Worm (Caenorhabditis elegans) whole organism, L3 larva: ENCODE data around the gene hrg-7.

Experiments
- R02D3.7 ChIP-seq: fragments of 150-350 bp; optimal IDR thresholded peaks from 2 replicates; lab custom pipeline; 2014; ENCODE audit warnings: missing biosample characterization, missing genetic modification characterization
- ZK546.5 ChIP-seq: sonication (generic microtip); optimal IDR thresholded peaks from 2 replicates; lab custom pipeline; 2017; ENCODE audit warnings: missing biosample characterization, missing genetic modification characterization
- aly-2 ChIP-seq: fragments of 150-350 bp; optimal IDR thresholded peaks from 2 replicates; lab custom pipeline; 2014; ENCODE audit warnings: missing biosample characterization, missing genetic modification characterization
- ama-1 ChIP-seq: fragments of 150-350 bp; optimal IDR thresholded peaks from 2 replicates; lab custom pipeline; 2018
- ceh-16 ChIP-seq: sonication (generic microtip); optimal IDR thresholded peaks from 2 replicates; lab custom pipeline; 2017; ENCODE audit warnings: missing biosample characterization, missing genetic modification characterization
- ceh-28 ChIP-seq: fragments of 150-350 bp; optimal IDR thresholded peaks from 2 replicates; lab custom pipeline; 2014; ENCODE audit warnings: missing biosample characterization, missing genetic modification reagents, missing genetic modification characterization
- ceh-9 ChIP-seq: sonication (generic microtip); optimal IDR thresholded peaks from 2 replicates; lab custom pipeline; 2018; ENCODE audit warnings: missing biosample characterization, missing genetic modification characterization
- egl-27 ChIP-seq: sonication (generic microtip); optimal IDR thresholded peaks from 4 replicates; lab custom pipeline; 2017; ENCODE audit warnings: missing biosample characterization, missing genetic modification reagents, missing genetic modification characterization
- egl-5 ChIP-seq: fragments of 150-350 bp; optimal IDR thresholded peaks from 2 replicates; lab custom pipeline; 2017; ENCODE audit warnings: missing biosample characterization, missing genetic modification reagents, missing genetic modification characterization, inconsistent platforms
- elt-2 ChIP-seq: sonication (generic microtip); optimal IDR thresholded peaks from 2 replicates; lab custom pipeline; 2016; ENCODE audit warnings: missing genetic modification reagents, mild to moderate bottlenecking, missing genetic modification characterization, missing compliant biosample characterization
- elt-3 ChIP-seq, 3 experiments: fragments of 150-350 bp in 1 of 3; sonication (generic microtip) in 2 of 3; optimal IDR thresholded peaks; 2 replicates in 2 of 3; 4 replicates in 1 of 3; lab custom pipeline; 2014 to 2017; ENCODE audit warnings: missing biosample characterization in 3 of 3, missing genetic modification characterization in 3 of 3
- eor-1 ChIP-seq, 2 experiments: fragments of 150-350 bp; optimal IDR thresholded peaks; 2 replicates each; lab custom pipeline; 2014 to 2018; ENCODE audit warnings: missing biosample characterization in 2 of 2, missing genetic modification characterization in 2 of 2
- fkh-10 ChIP-seq: sonication (generic microtip); optimal IDR thresholded peaks from 2 replicates; lab custom pipeline; 2017; ENCODE audit warnings: missing biosample characterization, missing genetic modification reagents, missing genetic modification characterization
- fkh-2 ChIP-seq: fragments of 150-350 bp; optimal IDR thresholded peaks from 2 replicates; lab custom pipeline; 2014; ENCODE audit warnings: missing biosample characterization, missing genetic modification reagents, missing genetic modification characterization
- fos-1 ChIP-seq: fragments of 150-350 bp; optimal IDR thresholded peaks from 2 replicates; lab custom pipeline; 2014; ENCODE audit warnings: missing biosample characterization, missing genetic modification characterization
- hmg-11 ChIP-seq: sonication (generic microtip); optimal IDR thresholded peaks from 2 replicates; lab custom pipeline; 2016; ENCODE audit warnings: missing genetic modification characterization, missing compliant biosample characterization
- jun-1 ChIP-seq: fragments of 150-350 bp; optimal IDR thresholded peaks from 2 replicates; lab custom pipeline; 2014; ENCODE audit warnings: missing biosample characterization, missing genetic modification reagents, missing genetic modification characterization
- lin-15B ChIP-seq: fragments of 150-350 bp; optimal IDR thresholded peaks from 2 replicates; lab custom pipeline; 2014; ENCODE audit warnings: missing biosample characterization, missing genetic modification characterization
- lin-39 ChIP-seq: fragments of 150-350 bp; optimal IDR thresholded peaks from 2 replicates; lab custom pipeline; 2018; ENCODE audit warnings: missing biosample characterization, missing genetic modification reagents, missing genetic modification characterization
- lsy-12 ChIP-seq: sonication (generic microtip); optimal IDR thresholded peaks from 2 replicates; lab custom pipeline; 2016; ENCODE audit warnings: mild to moderate bottlenecking, missing genetic modification characterization, missing compliant biosample characterization
- mdl-1 ChIP-seq: fragments of 150-350 bp; optimal IDR thresholded peaks from 2 replicates; lab custom pipeline; 2014; ENCODE audit warnings: missing biosample characterization, missing genetic modification characterization
- mml-1 ChIP-seq: fragments of 150-350 bp; sonication (generic microtip); optimal IDR thresholded peaks from 3 replicates; lab custom pipeline; 2014; ENCODE audit warnings: missing biosample characterization, missing genetic modification characterization
- nfya-1 ChIP-seq: sonication (generic microtip); optimal IDR thresholded peaks from 2 replicates; lab custom pipeline; 2017; ENCODE audit warnings: missing genetic modification characterization, mild to moderate bottlenecking, missing compliant biosample characterization, antibody characterized with exemption, moderate library complexity; ENCODE audit not compliant: insufficient read depth
- nhr-11 ChIP-seq: fragments of 150-350 bp; optimal IDR thresholded peaks from 2 replicates; lab custom pipeline; 2014; ENCODE audit warnings: missing biosample characterization, missing genetic modification characterization
- nhr-237 ChIP-seq: fragments of 150-350 bp; optimal IDR thresholded peaks from 2 replicates; lab custom pipeline; 2014; ENCODE audit warnings: missing biosample characterization, missing genetic modification characterization
- nhr-25 ChIP-seq: sonication (generic microtip); optimal IDR thresholded peaks from 2 replicates; lab custom pipeline; 2017; ENCODE audit warnings: missing biosample characterization, missing genetic modification characterization
- nhr-28 ChIP-seq: fragments of 150-350 bp; optimal IDR thresholded peaks from 2 replicates; lab custom pipeline; 2014; ENCODE audit warnings: missing biosample characterization, missing genetic modification characterization
- nhr-43 ChIP-seq: sonication (generic microtip); optimal IDR thresholded peaks from 2 replicates; lab custom pipeline; 2016; ENCODE audit warnings: mild to moderate bottlenecking, missing genetic modification characterization, missing compliant biosample characterization; ENCODE audit not compliant: poor library complexity, severe bottlenecking
- nhr-76 ChIP-seq: fragments of 150-350 bp; sonication (generic microtip); optimal IDR thresholded peaks from 5 replicates; lab custom pipeline; 2014; ENCODE audit warnings: missing biosample characterization, missing genetic modification characterization
- pha-4 ChIP-seq: fragments of 150-350 bp; optimal IDR thresholded peaks from 2 replicates; lab custom pipeline; 2014; ENCODE audit warnings: missing biosample characterization, missing genetic modification reagents, missing genetic modification characterization
- pqm-1 ChIP-seq: fragments of 150-350 bp; optimal IDR thresholded peaks from 2 replicates; lab custom pipeline; 2017; ENCODE audit warnings: missing biosample characterization, missing genetic modification characterization, inconsistent platforms
- sea-2 ChIP-seq: fragments of 150-350 bp; sonication (generic microtip); optimal IDR thresholded peaks from 4 replicates; lab custom pipeline; 2014; ENCODE audit warnings: missing biosample characterization, missing genetic modification reagents, missing genetic modification characterization
- skn-1 ChIP-seq: fragments of 150-350 bp; optimal IDR thresholded peaks from 2 replicates; lab custom pipeline; 2014; ENCODE audit warnings: missing biosample characterization, missing genetic modification characterization
- snpc-4 ChIP-seq: fragments of 150-350 bp; optimal IDR thresholded peaks from 2 replicates; lab custom pipeline; 2014; ENCODE audit warnings: missing biosample characterization, missing genetic modification characterization
- tbx-2 ChIP-seq: sonication (generic microtip); optimal IDR thresholded peaks from 2 replicates; lab custom pipeline; 2016; ENCODE audit warnings: mild to moderate bottlenecking, missing genetic modification characterization, missing compliant biosample characterization
- unc-39 ChIP-seq: sonication (generic microtip); optimal IDR thresholded peaks from 4 replicates; lab custom pipeline; 2017; ENCODE audit warnings: missing biosample characterization, missing genetic modification characterization
- unc-62 ChIP-seq: fragments of 150-350 bp; sonication (generic microtip); optimal IDR thresholded peaks from 4 replicates; lab custom pipeline; 2014; ENCODE audit warnings: missing biosample characterization, missing genetic modification reagents, missing genetic modification characterization
- zag-1 ChIP-seq: fragments of 150-350 bp; optimal IDR thresholded peaks from 2 replicates; lab custom pipeline; 2014; ENCODE audit warnings: missing biosample characterization, missing genetic modification characterization
- ztf-11 ChIP-seq: fragments of 150-350 bp; optimal IDR thresholded peaks from 2 replicates; lab custom pipeline; 2014; ENCODE audit warnings: missing biosample characterization, missing genetic modification characterization
- ztf-4 ChIP-seq: fragments of 150-350 bp; optimal IDR thresholded peaks from 2 replicates; lab custom pipeline; 2014; ENCODE audit warnings: missing biosample characterization, missing genetic modification characterization

The hrg-7 gene

DNA sequence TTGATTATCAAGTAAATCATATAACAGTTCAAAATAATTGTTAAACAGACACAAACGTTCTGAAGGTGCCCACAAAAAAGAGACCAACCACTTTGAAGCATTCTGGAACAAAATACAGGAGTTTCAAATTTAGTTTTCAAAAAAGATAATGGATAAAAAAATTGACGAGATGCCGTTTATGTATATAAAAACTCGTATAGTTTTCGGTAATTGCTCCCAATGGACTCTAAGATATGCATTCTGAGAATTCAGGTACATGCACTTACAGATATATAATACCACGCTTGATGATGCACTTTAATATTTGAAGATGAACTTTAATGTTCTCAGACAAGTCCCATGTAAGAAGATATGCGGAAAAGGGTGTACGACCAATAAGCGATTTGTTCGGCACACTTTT is 23.2 kb upstream of the hrg-7 start, which contains the start of gene str-181:
Gene str-181, minus strand, starts transcription at position 101 of the 400 bp plus-strand sequence.
- no peak for TF ChIP-seq ztf-11
- no peak for TF ChIP-seq mml-1 (tag; lab: Kevin White, UChicago)
- no peak for TF ChIP-seq elt-3 (tag; optimal IDR thresholded peaks at IDR 0.05; lab: Kevin White, UChicago)
- no peak for TF ChIP-seq nfya-1
- no peak for TF ChIP-seq lin-39 (tag; lab: Kevin White, UChicago)
- TF ChIP-seq pqm-1 (tag; lab: Kevin White, UChicago), result no peak
- TF ChIP-seq snpc-4, result no peak
- no peak for TF ChIP-seq fkh-10 (GFP tag; lab: Kevin White, UChicago)
- no peak for TF ChIP-seq unc-62 (GFP tag; lab: Kevin White, UChicago)
- TF ChIP-seq eor-1 (tag; optimal IDR thresholded peaks at IDR 0.05; lab: Kevin White, UChicago), result no peak
- TF ChIP-seq nhr-11 (tag; lab: Kevin White, UChicago), result no peak
- TF ChIP-seq lsy-12 (tag; lab: Kevin White, UChicago), result no peak
- no peak for TF ChIP-seq nhr-28 (tag; lab: Kevin White, UChicago)
- TF ChIP-seq, all 47 proteins: peak for 0

DNA sequence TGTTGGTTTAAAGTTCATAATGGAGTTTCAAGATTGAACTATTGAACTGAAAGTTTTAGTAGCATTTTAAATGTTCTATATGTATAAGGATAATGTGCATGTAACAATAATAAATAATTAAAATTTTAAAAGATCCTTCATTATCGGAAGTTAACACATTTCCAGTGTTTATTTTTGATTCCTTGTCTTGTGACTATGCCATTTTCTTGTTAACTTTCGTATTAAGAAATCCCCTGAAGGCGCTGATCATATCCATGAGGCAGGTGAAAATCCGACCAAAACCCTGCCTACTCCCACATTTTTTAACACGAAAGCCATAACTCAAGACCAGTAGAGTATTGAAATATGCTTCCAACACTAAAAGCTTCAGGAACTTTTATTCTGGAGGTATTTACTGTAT is 22.1 kb upstream of the hrg-7 start, which contains the start of gene R11D1.7:
Gene R11D1.7, plus strand, starts transcription at position 301 of the 400 bp plus-strand sequence.
- TF ChIP-seq fos-1 (tag; lab: Kevin White, UChicago) (no peak), mml-1 (tag; lab: Kevin White, UChicago) (no peak), pha-4 (tag; lab: Kevin White, UChicago) (no peak), skn-1 (tag; lab: Kevin White, UChicago) (no peak), nhr-237 (tag; lab: Kevin White, UChicago) (no peak), ceh-16 (no peak), unc-39 (tag; lab: Kevin White, UChicago) (no peak)

DNA sequence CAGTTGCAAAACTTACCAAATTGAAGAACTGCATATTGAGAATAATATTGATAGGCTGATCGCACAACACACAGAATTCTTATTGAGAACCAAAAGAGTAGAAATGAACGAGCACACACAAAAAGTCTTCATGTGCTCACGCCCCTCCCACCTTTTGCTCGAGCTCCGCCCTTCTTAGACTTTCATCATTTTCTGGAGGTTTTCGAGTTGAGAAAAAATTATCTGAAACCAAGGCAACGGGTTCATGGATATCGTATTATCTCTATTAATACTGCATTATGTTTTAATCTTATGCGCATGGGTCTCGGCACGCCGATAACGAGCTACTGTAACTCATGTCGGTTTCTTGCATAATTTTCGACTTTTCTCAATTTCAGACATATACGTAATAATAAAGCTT is 15.9 kb upstream of the hrg-7 start, which contains the start of gene R11D1.12:
Gene R11D1.12, minus strand, starts transcription at position 101 of the 400 bp plus-strand sequence.
- no peak for TF ChIP-seq ceh-9 (tag; lab: Kevin White, UChicago)
- no peak for TF ChIP-seq ama-1 (lab: Kevin White, UChicago)
- TF ChIP-seq sea-2 (GFP tag; lab: Kevin White, UChicago), result no peak
- TF ChIP-seq nhr-76 (tag; lab: Kevin White, UChicago), result no peak
- no peak for TF ChIP-seq fkh-2
- TF ChIP-seq, all 47 proteins: peak for 0

DNA sequence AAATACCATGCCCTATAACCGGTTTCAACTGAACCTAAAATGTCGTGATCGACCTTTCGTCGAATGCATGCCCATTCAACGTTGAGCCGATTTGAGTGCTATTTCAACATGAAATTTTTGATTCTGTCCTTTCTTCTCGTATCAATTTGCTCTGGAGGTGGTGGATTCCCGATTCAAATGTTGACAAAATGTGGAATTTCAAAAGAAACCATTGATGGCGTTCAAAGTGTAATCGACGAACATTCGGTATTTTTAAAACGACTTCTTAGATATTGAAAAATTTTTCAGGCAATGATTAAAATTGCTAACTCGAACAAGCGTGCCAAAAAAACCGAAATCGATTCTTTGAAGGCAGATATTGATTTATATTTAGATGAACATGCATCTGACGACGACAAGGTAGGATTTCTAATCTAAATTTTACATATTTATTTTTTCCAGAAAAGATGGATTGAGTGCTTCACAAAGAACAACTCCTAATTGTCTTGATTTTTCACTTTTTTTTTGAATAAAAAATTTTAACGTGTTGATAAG is 14.7 kb upstream of the hrg-7 start, which contains the start of gene R11D1.13:
Gene R11D1.13, plus strand, starts transcription at position 51 of the 534 bp plus-strand sequence.
- TF ChIP-seq zag-1 (tag; lab: Kevin White, UChicago) (no peak), jun-1 (tag; lab: Kevin White, UChicago) (no peak), mml-1 (tag; lab: Kevin White, UChicago) (no peak), ZK546.5 (tag; lab: Kevin White, UChicago) (no peak), snpc-4 (no peak), lin-15B (tag; lab: Kevin White, UChicago) (no peak), ztf-11 (no peak)

DNA sequence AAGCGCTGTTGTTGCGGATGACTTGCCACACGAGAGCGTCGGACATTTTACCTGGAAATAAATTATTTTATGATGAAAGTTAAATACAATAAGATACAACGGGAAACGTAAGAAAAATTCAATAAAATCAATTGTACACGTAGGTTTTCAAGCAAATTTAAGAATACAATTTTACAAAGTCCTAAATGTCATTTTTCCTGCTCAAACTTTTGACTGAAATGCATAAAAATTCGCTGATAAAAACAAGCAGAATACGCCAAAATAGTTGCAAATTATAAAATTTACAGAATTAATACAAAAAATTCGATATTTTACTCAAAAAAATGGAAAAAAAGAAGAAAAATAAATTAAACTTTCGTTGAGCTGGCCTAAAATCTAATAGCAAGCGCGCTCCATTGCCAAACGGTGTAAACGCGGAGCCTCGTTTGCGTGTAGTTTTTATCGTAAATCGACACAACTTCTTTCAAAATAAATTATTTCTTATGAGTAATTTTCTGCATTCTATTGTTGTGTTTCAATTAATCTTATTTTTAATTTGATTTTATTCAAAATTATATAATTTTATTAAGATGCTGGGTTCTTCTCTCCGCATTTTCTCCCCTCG is 13.7 kb upstream of the hrg-7 start, which contains the start of the genes rpl-28 and mrpl-49:
Gene rpl-28, minus strand, starts transcription at position 51 of the 604 bp plus-strand sequence.
Gene mrpl-49, plus strand, starts transcription at position 570 of the 604 bp plus-strand sequence.
- TF ChIP-seq elt-3 (tag; optimal IDR thresholded peaks at IDR 0.05; lab: Kevin White, UChicago), result no peak
- peak; percentile 79 for TF ChIP-seq lin-39 (tag; lab: Kevin White, UChicago)
- TF ChIP-seq zag-1 (tag; lab: Kevin White, UChicago), result no peak
- TF ChIP-seq nhr-43 (tag; lab: Kevin White, UChicago), result peak; percentile 24
- TF ChIP-seq snpc-4, result peak; percentile 91
- TF ChIP-seq tbx-2, result peak; percentile 10
- TF ChIP-seq hmg-11, result peak; percentile 40
- TF ChIP-seq mml-1 (tag; lab: Kevin White, UChicago), result no peak
- TF ChIP-seq elt-2 (tag; lab: Kevin White, UChicago), result peak; percentile 72
- TF ChIP-seq ztf-4, result no peak
- peak; percentile 95 for TF ChIP-seq egl-5 (tag; lab: Kevin White, UChicago)
- TF ChIP-seq jun-1 (tag; lab: Kevin White, UChicago), result peak; percentile 38
- TF ChIP-seq pha-4 (tag; lab: Kevin White, UChicago), result peak; percentile 98
- peak; percentile 90 for TF ChIP-seq nhr-25
- peak; percentile 49 for TF ChIP-seq fkh-10 (GFP tag; lab: Kevin White, UChicago)
- no peak for TF ChIP-seq unc-62 (GFP tag; lab: Kevin White, UChicago)
- peak; percentile 30 for TF ChIP-seq lsy-12 (tag; lab: Kevin White, UChicago)
- no peak for TF ChIP-seq mdl-1 (tag; lab: Kevin White, UChicago)
- TF ChIP-seq skn-1 (tag; lab: Kevin White, UChicago), result peak; percentile 42
- TF ChIP-seq aly-2, result no peak
- TF ChIP-seq lin-15B (tag; lab: Kevin White, UChicago), result peak; percentile 99
- TF ChIP-seq egl-27, result no peak
- TF ChIP-seq pqm-1 (tag; lab: Kevin White, UChicago), result peak; percentile 68
- TF ChIP-seq ama-1 (lab: Kevin White, UChicago), result peak; percentile 4
- TF ChIP-seq ZK546.5 (tag; lab: Kevin White, UChicago), result no peak
- TF ChIP-seq R02D3.7 (tag; lab: Kevin White, UChicago), result peak; percentile 95
- TF ChIP-seq nhr-11 (tag; lab: Kevin White, UChicago), result peak; percentile 48
- TF ChIP-seq nfya-1, result peak; percentile 89
- TF ChIP-seq ceh-28 (tag; lab: Kevin White, UChicago), result no peak
- TF ChIP-seq nhr-28 (tag; lab: Kevin White, UChicago), result no peak
- no peak for TF ChIP-seq ceh-9 (tag; lab: Kevin White, UChicago)
